Fruit fly (Drosophila melanogaster): Measurements from ENCODE around the gene Antp.

DNA sequence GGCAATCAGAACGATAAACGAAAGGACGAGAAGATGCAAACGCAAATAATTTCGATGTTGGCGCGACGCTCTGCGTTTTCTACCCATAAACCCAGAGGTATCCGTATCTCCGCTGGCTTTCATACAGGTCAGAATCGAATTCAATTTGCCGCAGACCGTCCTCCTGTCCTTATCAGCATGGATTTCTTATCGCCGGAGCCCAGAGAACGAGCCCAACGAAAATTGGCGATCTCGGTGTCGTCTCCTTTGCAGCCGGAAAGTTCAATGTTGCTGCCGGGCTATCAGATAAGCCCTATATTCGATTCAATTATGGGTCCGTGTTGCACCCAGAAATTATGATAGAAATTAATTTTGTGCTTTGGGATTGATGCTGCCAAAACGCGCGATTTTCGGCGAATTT is 67.0 kb downstream of the Antp start:
- TF ChIP-seq CG8478 (optimal IDR thresholded peaks at IDR 0.05) = no peak
- TF ChIP-seq CTCF (optimal IDR thresholded peaks at IDR 0.05) = no peak

Measured in S2 (cell line).